Fruit fly (Drosophila melanogaster): Measurements from ENCODE around the gene alpha-PheRS.

Gene alpha-PheRS

DNA sequence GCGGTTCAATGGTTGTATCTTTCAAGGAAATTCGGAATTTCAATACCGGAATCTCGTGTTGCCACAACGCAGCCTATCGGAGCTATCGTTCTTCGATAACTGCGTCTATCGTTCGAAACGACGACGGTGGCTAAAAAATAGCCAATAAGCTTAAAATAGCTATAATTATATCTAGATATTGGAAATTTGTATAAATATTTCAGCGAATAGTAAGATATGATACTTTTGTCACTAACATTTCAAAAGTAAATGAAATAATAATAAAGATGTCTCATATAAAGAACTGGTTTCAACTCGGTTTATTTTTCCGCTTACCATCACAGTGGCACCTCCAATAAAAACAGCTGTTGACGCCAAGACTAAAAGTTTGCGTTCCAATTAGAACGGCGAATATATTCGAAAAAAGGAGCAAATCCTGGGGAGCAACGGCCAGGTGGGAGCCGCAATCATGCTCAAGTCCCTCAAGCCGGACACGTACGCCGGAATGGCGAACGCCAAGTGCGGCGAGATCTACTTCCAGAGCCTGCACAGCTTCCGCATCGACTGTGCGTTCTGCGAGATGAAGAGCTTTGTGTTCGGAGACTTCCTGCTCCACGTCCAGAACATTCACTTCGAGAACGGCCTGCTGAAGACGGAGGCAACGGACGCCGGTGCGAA lies at the start of gene alpha-PheRS, which contains the start of gene CG2129:
Gene alpha-PheRS, minus strand, starts transcription at position 102 of the 657 bp plus-strand sequence.
Gene CG2129, plus strand, starts transcription at position 339 of the 657 bp plus-strand sequence.
- peak; percentile 75 for TF ChIP-seq CG17801 (GFP tag; optimal IDR thresholded peaks at IDR 0.05; ENCODE audit: partially characterized antibody)

DNA sequence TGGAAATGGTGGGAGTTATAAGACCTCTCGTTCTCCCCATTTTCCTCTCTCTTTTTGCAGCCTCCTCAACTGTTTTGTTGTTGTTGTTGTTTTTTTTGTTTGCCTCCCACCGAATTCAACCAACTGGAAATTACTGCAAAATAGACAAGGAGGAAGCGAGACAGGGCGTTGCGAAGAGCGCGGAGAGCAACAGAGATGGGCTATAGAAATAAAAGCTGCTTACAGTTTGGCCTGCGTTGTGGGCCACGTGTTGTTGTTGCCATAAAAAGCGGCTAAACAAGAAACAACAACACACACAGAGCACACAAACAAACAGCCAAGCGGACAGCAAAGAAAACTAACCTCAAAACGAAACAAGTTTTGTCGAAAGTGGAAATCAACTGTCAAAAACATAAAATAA lies 49.2 kb upstream of the alpha-PheRS start:
- no peak for TF ChIP-seq CG17801 (GFP tag; optimal IDR thresholded peaks at IDR 0.05; ENCODE audit: partially characterized antibody)

DNA sequence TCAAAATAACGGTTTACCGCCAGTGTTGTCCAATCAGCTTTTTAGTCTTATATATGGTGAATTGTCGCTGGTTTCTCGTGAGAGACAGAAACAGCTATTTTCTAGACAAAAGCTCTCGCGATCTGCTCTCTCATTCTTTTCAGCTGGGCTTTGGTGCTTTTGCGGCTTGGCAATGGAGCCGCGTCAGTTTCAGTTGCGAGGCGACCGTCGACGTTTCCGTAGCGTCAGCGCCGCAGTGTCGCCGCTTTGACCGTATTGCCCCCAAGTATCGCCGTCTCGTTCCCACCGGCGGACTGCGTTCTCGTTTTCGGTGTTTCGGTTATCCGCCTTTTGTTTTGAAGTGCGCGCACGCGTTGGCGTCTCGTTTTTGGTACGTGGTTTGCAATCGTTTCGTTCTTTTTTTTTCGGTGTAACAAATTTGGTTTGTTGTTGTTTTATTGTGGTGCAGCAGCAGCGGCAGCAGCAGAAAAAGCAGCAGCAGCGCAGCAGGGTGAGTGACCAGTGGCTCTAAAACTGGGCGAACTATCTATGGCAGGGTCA lies 47.7 kb upstream of the alpha-PheRS start:
- TF ChIP-seq CG17801 (GFP tag; optimal IDR thresholded peaks at IDR 0.05; ENCODE audit: partially characterized antibody), result peak; percentile 83

DNA sequence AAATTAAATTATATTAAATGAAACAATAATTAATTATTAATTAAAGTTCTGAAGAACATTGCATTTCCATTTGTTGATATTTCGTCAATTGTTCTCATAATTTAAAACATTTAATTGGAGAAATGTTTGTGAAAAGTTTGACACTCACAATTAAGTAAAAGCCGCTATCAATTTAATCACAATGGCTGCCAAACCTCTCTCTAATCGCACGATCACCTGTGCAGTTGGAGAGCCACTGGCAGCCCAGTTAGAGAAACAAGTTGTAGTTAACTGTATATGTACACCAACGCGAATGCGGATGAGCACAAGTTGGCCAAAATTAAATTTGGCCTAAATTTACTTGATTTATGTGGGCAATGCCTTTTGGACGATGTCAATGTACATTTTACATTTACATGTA lies 46.8 kb upstream of the alpha-PheRS start:
- TF ChIP-seq CG17801 (GFP tag; optimal IDR thresholded peaks at IDR 0.05; ENCODE audit: partially characterized antibody), result no peak

DNA sequence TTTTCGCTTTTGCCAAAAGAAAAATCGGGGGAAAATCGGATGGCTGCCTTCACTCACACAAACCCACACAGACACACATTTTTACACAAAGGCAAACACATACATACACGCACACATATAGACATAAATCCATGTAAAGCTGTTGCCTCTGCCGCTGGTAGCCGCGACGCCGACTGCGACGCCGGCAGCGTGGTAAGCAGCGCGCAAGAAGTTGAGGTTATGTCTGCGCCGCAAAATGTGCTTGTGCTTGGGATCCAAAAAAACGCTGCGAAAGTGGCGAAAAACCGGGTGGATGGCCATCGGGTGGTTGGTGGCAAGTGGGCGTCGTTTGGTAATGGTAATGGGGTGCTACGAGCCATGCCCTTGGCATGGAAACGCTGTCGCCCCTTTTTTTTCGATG lies 34.5 kb upstream of the alpha-PheRS start:
- TF ChIP-seq CG17801 (GFP tag; optimal IDR thresholded peaks at IDR 0.05; ENCODE audit: partially characterized antibody), result no peak

DNA sequence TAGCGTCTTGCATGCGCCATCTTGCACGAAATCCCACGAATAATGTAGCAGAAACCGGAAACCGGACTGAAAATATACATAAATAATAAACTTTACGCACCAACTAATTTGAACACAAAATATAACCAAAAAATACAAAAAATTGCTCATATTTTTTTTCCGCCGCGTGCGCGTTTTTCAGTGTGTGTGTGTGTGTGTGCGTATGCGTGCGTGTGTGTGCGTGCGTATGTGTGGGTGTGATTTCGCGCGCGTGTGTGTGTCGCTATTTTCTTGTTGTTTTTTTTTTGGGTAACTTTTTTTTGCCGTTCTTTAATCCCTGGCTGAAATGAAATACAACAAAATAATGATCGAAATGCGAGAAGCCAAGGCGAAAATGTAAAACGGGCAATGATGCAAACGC lies 33.6 kb upstream of the alpha-PheRS start:
- TF ChIP-seq CG17801 (GFP tag; optimal IDR thresholded peaks at IDR 0.05; ENCODE audit: partially characterized antibody), result no peak

DNA sequence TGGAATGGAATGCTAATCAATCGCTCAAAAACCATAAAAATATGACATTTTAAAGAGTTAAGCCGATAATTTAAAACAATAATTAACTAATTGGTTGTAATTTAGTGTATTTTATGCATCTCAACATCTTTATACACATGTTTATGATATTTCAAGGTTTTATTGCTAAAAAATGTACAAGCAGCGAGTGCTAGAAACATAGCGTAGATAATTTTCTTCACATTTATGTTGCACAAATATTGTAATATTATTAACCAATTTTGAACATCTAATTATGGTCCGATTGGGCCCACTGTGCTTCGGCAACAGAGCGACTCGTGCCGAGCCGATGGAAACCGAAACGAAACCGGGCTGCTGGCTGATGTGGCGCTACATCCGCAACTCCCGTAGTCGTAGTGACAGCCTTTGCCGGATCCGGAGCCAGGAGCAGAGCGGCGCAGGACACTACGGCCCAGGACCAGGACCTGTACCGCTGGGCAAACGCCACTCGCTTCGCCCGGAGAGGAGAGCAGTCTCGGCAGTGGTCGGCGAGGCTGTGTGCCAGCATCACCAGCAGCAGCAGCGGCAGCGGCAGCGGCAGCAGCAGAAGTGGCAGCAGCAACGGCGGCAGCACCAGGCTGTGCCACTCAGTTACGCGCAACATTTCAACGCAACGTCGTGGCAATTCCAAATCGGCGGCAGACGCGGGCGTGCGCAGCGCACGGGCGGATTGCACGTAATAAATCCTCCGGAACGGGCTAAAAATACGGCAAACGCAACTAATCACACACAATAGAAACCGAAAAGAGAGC lies 33.0 kb upstream of the alpha-PheRS start, which contains the start of gene sdt:
Gene sdt, plus strand, starts transcription at position 385 of the 791 bp plus-strand sequence.
- no peak for TF ChIP-seq CG17801 (GFP tag; optimal IDR thresholded peaks at IDR 0.05; ENCODE audit: partially characterized antibody)

DNA sequence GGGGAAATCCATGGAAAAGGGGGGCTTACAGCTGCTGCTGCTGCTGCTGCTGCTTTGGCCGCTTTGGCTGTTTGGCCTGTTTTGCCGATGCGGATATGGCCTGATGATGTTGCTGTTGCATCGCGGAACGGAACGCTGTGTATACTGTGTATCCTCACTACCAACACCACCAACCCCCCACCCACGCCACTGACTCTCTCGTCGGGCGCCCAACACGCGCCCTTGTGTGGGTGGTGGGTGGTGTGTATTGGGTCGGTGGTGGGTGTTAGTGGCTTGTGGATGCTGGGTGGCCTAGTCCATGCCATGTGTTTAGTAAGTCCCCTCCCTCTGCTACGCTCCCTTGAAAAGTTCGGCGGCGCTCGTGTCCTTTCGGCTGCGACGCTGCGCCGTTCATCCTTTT lies 32.3 kb upstream of the alpha-PheRS start:
- no peak for TF ChIP-seq CG17801 (GFP tag; optimal IDR thresholded peaks at IDR 0.05; ENCODE audit: partially characterized antibody)

DNA sequence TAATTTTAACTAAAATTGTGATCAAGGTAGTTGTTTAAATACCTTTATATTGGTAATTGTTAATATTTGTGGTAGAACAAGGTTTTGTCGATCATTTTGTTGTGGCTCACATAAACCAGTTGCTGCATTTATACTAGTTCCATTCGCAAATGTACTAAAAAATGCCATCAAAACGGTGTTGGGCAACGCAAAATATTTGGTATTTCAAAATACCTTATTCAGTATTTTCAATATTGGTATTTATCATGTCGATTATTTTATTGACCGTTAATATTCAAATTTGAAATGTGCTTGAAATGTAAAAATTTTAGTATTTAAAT lies 31.6 kb upstream of the alpha-PheRS start, which contains the start of gene slpr:
Gene slpr, minus strand, starts transcription at position 156 of the 320 bp plus-strand sequence.
- no peak for TF ChIP-seq CG17801 (GFP tag; optimal IDR thresholded peaks at IDR 0.05; ENCODE audit: partially characterized antibody)

DNA sequence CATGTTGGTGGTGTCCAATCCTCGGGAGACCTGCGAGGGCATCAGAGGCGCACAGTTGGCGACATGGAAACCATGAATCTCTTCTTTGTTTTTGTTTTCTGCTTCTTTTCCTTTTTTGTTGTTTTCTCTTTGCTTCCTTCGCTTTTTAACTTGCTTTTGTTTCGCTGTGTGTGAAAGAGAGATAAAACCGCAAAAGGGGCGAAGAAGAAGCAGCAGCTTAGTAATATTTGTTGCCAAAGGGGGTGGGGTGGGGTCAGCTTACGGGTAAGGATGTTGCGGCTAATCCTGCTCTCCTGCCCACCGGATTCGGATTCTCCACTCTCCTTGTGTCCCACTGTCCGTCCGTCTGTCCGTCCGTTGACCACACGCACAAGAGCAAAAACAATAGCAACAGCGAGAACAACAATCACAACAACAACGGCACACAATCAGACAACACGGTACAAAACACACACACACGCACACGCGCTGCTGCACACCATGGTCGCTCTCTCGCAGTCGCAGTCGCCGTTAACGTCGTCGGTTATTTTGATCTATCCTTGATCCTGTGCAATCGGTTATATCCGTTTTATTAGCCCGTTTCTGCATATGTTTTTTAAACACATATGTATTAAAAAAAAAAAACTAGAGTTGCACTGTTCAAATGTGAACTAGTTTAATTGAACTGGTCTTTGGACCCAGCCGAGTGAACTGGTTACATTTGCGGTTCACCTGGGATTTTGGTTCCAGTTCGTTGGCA lies 31.1 kb upstream of the alpha-PheRS start:
- peak; percentile 18 for TF ChIP-seq CG17801 (GFP tag; optimal IDR thresholded peaks at IDR 0.05; ENCODE audit: partially characterized antibody)

DNA sequence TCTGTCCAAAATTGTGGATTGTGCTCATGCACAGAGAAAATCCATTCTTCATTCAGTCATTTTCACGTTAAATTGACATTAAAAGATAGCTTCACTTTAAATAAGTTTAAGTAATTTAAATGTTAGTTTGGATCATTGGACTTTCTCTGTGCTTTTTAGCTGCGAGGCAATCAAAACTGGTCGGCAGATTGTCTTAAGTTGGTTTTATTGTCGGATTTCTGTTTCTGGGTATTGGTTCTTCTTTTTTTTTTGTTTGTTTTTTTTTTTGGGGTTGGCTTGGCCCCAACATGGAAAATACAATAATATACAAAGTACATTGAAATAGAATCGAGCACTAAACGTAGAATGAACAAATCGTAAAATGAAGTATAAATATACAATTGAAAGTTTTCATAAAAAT lies 24.8 kb upstream of the alpha-PheRS start, which contains the start of gene CG2278:
Gene CG2278, minus strand, starts transcription at position 101 of the 400 bp plus-strand sequence.
- no peak for TF ChIP-seq CG17801 (GFP tag; optimal IDR thresholded peaks at IDR 0.05; ENCODE audit: partially characterized antibody)

DNA sequence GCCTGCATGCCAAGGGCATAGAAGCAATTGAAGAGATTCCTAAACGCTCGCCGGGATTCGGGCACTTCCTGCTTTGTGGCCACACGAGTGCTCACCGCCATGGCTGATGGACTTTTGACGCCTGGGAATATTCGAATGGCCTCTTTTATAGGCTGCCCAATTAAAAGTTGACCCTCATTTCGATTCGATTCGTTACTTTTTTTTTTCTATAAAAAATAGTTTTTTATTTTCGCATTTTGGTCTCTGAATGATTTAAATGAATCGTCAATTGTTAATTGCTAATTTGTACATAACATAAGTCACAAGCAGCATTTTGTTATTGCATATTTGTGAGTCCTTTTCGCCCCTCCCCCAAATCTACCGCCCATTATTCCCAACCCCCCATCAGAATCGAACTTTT lies 20.2 kb upstream of the alpha-PheRS start, which contains the start of gene Or7a:
Gene Or7a, minus strand, starts transcription at position 101 of the 400 bp plus-strand sequence.
- TF ChIP-seq CG17801 (GFP tag; optimal IDR thresholded peaks at IDR 0.05; ENCODE audit: partially characterized antibody), result no peak

DNA sequence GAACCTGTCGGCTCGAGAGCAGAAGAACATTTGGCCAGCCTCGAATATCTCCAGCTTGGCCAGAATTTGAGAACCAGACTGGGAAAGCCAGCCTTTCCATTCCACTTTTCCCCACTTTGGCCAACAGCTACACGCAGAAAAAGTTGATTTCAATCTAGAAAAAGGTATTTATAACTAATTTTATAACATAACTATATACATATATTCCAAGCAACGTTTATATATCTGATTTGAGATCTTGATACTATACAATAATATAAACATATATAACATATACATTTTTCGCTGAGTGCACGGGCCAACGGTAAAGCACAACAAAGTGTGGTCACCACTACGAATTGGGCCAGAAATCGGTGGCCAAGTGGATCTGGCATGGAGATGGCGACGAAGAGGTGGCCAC lies 18.1 kb upstream of the alpha-PheRS start:
- TF ChIP-seq CG17801 (GFP tag; optimal IDR thresholded peaks at IDR 0.05; ENCODE audit: partially characterized antibody), result no peak

DNA sequence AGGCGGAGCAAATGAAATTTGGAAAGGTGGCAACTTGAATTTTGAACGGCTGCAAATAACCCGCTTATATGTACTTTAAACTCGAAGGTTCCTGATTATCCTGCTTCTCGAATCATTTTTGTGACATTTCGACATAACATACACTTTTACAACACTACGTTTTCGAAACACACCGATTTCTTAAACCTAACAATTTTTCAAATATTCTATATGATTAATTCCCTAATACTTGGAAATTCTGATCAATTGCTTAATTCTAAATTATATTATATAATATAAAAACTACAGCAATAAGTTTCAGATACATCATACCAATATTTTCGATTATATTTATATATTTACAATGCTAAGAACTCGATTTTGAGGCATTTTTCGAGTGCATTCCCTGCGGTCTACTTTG lies 17.3 kb upstream of the alpha-PheRS start, which contains the start of gene CG10761:
Gene CG10761, minus strand, starts transcription at position 101 of the 400 bp plus-strand sequence.
- TF ChIP-seq CG17801 (GFP tag; optimal IDR thresholded peaks at IDR 0.05; ENCODE audit: partially characterized antibody), result no peak

DNA sequence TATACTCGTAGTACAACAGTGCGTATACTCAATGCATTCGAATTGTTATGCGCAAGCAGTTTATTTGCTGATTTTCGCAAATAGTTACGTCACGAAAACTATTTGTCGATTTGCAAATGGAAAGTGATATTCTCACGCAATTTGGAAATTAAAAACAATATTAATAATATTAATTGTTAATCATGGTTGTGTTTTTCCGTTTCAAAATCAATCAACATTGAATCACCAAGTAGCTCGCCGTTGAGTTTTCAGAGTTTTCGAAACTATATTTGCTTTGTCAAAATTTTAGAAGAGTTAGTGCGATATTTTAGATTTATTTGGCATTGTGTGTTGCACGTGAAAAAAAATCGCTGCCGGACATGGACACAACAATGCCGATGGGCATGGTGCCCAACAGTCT lies 14.4 kb upstream of the alpha-PheRS start, which contains the start of gene CG15337:
Gene CG15337, plus strand, starts transcription at position 301 of the 400 bp plus-strand sequence.
- no peak for TF ChIP-seq CG17801 (GFP tag; optimal IDR thresholded peaks at IDR 0.05; ENCODE audit: partially characterized antibody)
